Worm (Caenorhabditis elegans) whole organism, midembryonic: ENCODE measurements around the gene K10B4.3.
A peak's percentile ranks its signal among the peaks of the same experiment; 100 is the strongest.

Source experiments
- T22C8.4 ChIP-seq: fragments of 200-800 bp; sonication (Bioruptor generic); IDR thresholded peaks from 2 replicates; pipeline ENCODE4 v1.3.6; 2022; ENCODE audit warnings: missing genetic modification characterization, missing compliant biosample characterization
- cog-1 ChIP-seq: sonication (generic microtip); optimal IDR thresholded peaks from 2 replicates; lab custom pipeline; 2016; ENCODE audit warnings: missing genetic modification characterization, missing compliant biosample characterization
- flt-1 ChIP-seq: fragments of 200-800 bp; sonication (Bioruptor generic); IDR thresholded peaks from 2 replicates; pipeline ENCODE4 v1.3.6; 2022; ENCODE audit warnings: missing genetic modification characterization, missing compliant biosample characterization
- klf-2 ChIP-seq: fragments of 200-800 bp; sonication (Bioruptor generic); conservative IDR thresholded peaks from 2 replicates; pipeline ENCODE4 v1.3.6; 2022; ENCODE audit warnings: missing genetic modification reagents, missing genetic modification characterization, missing compliant biosample characterization
- med-1 ChIP-seq: sonication (generic microtip); optimal IDR thresholded peaks from 2 replicates; lab custom pipeline; 2017; ENCODE audit warnings: missing genetic modification characterization, mild to moderate bottlenecking, missing compliant biosample characterization, antibody characterized with exemption, missing genetic modification reagents; ENCODE audit not compliant: insufficient read depth
- ref-1 ChIP-seq: fragments of 200-800 bp; sonication (Bioruptor generic); conservative IDR thresholded peaks from 2 replicates; pipeline ENCODE4 v1.3.6; 2022; ENCODE audit warnings: missing genetic modification reagents, missing genetic modification characterization, missing compliant biosample characterization
- tab-1 ChIP-seq: fragments of 200-800 bp; sonication (Bioruptor generic); IDR thresholded peaks from 2 replicates; pipeline ENCODE4 v1.3.6; 2022; ENCODE audit warnings: missing genetic modification characterization, missing compliant biosample characterization
- ztf-23 ChIP-seq: fragments of 200-800 bp; sonication (Bioruptor generic); IDR thresholded peaks from 2 replicates; pipeline ENCODE4 v1.3.6; 2022; ENCODE audit warnings: missing genetic modification reagents, missing genetic modification characterization, missing compliant biosample characterization
- ztf-29 ChIP-seq: fragments of 200-800 bp; sonication (Bioruptor generic); IDR thresholded peaks from 2 replicates; pipeline ENCODE4 v1.3.6; 2022; ENCODE audit warnings: missing genetic modification reagents, missing genetic modification characterization, missing compliant biosample characterization

Gene K10B4.3

DNA sequence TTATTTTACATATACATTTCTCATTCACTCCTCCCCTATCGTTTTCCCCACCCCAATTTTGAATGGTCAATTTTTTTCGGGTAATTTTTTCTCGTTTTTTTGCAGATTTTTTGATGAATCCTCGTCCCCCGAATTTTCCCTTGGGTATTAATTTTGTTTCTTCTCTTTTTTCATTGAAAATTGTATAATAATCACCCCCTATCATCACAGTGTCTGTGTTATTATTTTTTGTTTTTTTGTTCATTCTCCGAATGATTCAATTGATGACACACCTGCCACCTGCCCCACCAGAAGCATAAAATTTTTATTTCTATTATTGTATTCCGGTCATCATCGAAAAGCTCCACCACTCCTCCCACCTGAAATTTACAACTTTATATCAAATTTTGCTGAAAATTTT is 31.3 kb upstream of the K10B4.3 start, which contains the start of gene T25D3.3:
TSS of gene T25D3.3 (plus strand) at position 301 of the 400 bp plus-strand sequence.
- no peak for TF ChIP-seq med-1
- no peak for TF ChIP-seq klf-2 (GFP tag; lab: Robert Waterston, UW)
- TF ChIP-seq ref-1 (GFP tag; lab: Robert Waterston, UW) = no peak
- no peak for TF ChIP-seq cog-1
- TF ChIP-seq ztf-29 (GFP tag; lab: Robert Waterston, UW) = no peak
- no peak for TF ChIP-seq ztf-23
- no peak for TF ChIP-seq T22C8.4 (GFP tag; lab: Robert Waterston, UW)
- no peak for TF ChIP-seq tab-1 (GFP tag; lab: Robert Waterston, UW)
- TF ChIP-seq flt-1 (GFP tag; lab: Robert Waterston, UW) = no peak

DNA sequence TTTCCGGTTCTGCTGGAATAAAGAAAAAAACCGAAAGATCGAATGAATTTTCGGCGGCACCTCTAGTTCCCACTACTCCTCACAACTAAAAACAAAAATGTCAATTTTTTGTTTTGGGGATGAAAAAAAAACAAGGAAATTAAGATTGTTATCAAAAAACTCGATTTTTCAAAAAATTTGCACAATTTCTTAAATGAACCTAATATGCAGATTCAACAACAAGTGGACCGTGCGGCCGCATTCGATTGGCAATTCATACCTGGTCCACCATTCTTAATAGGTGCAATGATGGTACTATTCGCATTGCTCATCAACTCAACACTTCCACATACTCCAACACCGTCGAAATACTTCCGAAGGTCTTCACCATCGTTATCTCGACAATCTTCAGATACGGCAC is 30.5 kb upstream of the K10B4.3 start:
- TF ChIP-seq cog-1 (no peak), ztf-23 (no peak), tab-1 (GFP tag; lab: Robert Waterston, UW) (no peak), med-1 (no peak), klf-2 (GFP tag; lab: Robert Waterston, UW) (no peak), ztf-29 (GFP tag; lab: Robert Waterston, UW) (no peak), T22C8.4 (GFP tag; lab: Robert Waterston, UW) (no peak), ref-1 (GFP tag; lab: Robert Waterston, UW) (no peak), flt-1 (GFP tag; lab: Robert Waterston, UW) (no peak)

DNA sequence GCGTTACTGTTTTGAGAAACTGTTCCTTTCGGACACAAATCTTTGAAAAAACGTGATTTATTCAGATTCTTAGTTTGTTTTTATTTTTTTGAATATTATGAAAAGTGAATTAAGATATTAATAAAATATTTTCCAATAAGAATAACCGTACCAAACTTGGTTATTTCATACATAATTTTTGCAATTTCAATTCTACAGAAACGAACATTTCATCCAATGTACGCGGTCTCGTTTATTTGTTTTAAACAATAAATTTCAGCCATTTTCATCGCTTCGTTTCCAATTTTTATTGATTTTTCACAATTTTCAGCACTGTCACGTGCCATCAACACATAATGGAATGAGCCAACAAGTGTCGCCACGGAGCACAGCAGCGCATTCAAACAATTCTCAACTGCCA is 25.9 kb upstream of the K10B4.3 start, which contains the start of gene T25D3.4:
TSS of gene T25D3.4 (plus strand) at position 301 of the 400 bp plus-strand sequence.
- TF ChIP-seq cog-1 = no peak
- no peak for TF ChIP-seq flt-1 (GFP tag; lab: Robert Waterston, UW)

DNA sequence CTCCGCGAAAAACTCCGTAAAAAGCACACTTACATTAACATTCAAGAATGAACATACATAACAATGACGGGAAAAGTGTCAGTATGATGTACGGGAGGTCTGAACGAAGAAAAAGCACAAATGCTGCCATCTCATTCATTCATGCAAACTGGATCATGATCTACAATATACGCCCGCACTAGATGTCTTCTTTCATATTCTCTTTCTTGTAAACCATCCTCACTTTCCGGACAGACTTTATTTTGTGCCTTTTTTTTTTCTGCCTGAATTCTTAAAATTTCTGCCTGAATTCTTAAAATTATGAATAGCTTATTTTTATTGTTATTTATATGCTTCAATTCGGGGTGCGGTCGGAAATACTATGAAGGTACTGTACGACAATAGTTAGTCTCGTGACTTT is 14.1 kb upstream of the K10B4.3 start, which contains the start of gene K10B4.1:
TSS of gene K10B4.1 (plus strand) at position 301 of the 400 bp plus-strand sequence.
- TF ChIP-seq flt-1 (GFP tag; lab: Robert Waterston, UW) (no peak), med-1 (no peak), ztf-29 (GFP tag; lab: Robert Waterston, UW) (no peak), ztf-23 (no peak), cog-1 (no peak), klf-2 (GFP tag; lab: Robert Waterston, UW) (no peak), ref-1 (GFP tag; lab: Robert Waterston, UW) (no peak), T22C8.4 (GFP tag; lab: Robert Waterston, UW) (no peak), tab-1 (GFP tag; lab: Robert Waterston, UW) (no peak)

DNA sequence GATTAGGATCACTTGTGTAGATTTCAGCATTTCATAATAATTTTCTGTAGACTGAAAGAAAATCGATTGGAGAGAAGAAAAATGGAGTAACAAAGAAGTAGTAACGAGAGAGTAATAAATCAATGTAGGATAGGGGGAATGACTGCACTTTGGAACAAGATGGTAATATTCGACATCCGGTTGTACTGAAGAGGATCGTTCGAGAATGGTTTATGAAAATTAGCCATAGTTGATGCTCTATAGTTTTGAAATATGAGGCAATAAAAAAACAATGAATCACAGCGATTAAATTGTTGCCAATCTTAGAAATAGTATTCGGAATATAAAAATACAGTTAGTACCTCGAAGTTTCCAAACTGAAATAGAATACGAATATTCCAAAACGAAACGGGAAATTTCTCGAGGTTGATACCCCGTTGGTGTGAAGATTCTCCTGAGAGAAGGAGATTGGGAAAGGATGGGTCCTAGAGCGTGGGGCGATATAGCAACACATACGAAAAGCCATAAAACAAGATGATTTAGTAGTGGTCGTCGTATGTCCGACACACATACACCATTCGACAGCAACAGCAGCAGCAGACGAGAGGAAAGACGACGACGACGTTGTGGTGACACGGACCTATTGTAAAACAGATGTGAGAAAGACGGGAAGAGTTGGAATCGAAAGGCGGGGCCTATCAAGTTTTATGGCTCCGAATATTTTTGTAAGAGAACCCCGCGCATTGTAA is 12.7 kb upstream of the K10B4.3 start, which contains the start of gene cwn-1:
TSS of gene cwn-1 (minus strand) at position 51 of the 728 bp plus-strand sequence.
- TF ChIP-seq T22C8.4 (GFP tag; lab: Robert Waterston, UW) = no peak

DNA sequence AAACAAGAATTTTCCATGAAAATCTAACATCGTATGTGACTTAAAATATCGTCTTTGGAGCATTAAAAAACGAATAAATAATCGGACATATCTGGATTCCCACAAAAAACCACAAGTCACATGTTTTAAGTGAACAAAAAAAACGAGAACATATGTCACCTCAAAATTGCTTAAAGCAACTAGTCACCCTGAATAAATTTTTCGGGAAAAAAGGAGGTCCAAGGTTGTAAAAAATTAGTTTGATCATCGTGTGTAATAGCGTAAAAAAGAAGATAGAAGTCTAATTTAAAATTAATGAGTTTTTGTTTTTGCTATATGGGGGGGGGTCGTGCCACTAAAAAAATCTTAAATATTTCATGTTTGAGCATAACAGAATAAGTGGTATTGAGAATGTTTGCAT is 8.7 kb upstream of the K10B4.3 start:
- TF ChIP-seq ztf-29 (GFP tag; lab: Robert Waterston, UW) (no peak), ztf-23 (no peak), flt-1 (GFP tag; lab: Robert Waterston, UW) (no peak), tab-1 (GFP tag; lab: Robert Waterston, UW) (no peak), med-1 (no peak), ref-1 (GFP tag; lab: Robert Waterston, UW) (no peak), T22C8.4 (GFP tag; lab: Robert Waterston, UW) (no peak), cog-1 (no peak), klf-2 (GFP tag; lab: Robert Waterston, UW) (no peak)

DNA sequence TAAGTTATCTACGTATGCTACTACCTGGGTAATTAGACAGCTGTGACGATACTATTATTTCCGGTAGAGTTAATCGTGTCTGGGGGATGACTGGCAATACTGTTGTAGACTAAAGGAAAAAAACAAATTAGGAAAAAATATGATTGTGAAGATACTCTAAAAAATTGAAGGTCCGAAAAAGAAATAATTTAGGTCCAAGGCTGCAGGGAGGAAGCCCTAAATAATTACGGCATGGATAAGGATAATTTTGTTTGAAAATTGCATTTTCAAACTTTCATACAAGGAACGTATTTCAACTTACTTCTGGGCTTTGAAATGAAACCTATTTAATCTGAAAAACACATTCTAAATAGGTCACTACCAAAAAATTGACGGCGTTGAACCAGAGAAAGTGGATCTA is 7.9 kb upstream of the K10B4.3 start, which contains the start of gene srd-3:
TSS of gene srd-3 (minus strand) at position 101 of the 400 bp plus-strand sequence.
- TF ChIP-seq ztf-29 (GFP tag; lab: Robert Waterston, UW) = no peak
- TF ChIP-seq T22C8.4 (GFP tag; lab: Robert Waterston, UW) = no peak
- TF ChIP-seq ref-1 (GFP tag; lab: Robert Waterston, UW) = no peak
- no peak for TF ChIP-seq flt-1 (GFP tag; lab: Robert Waterston, UW)
- no peak for TF ChIP-seq cog-1
- no peak for TF ChIP-seq ztf-23
- TF ChIP-seq med-1 = no peak

DNA sequence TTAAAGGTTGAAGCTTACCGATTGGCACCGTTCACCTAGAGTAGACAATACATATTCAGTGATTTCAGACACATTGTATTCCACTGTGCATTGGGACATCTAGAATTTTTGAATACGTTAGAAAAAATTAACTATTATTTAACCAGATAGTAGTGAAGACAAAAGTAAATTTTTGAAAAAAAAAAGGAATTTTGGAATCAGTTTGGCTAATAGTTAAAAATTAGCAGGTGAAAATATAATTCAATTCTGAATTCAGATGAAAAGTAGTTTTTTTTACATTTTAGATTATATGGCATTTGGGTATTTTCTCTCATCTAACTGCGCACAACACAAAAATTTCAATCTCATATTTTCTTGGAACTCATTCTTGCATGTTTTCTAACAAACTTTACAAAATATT is 3.9 kb upstream of the K10B4.3 start, which contains the start of gene nmur-2:
TSS of gene nmur-2 (minus strand) at position 101 of the 400 bp plus-strand sequence.
- no peak for TF ChIP-seq tab-1 (GFP tag; lab: Robert Waterston, UW)
- TF ChIP-seq ref-1 (GFP tag; lab: Robert Waterston, UW) = no peak
- TF ChIP-seq ztf-23 = no peak
- TF ChIP-seq klf-2 (GFP tag; lab: Robert Waterston, UW) = no peak
- no peak for TF ChIP-seq cog-1
- TF ChIP-seq med-1 = no peak
- TF ChIP-seq T22C8.4 (GFP tag; lab: Robert Waterston, UW) = no peak
- TF ChIP-seq ztf-29 (GFP tag; lab: Robert Waterston, UW) = no peak
- TF ChIP-seq flt-1 (GFP tag; lab: Robert Waterston, UW) = no peak

DNA sequence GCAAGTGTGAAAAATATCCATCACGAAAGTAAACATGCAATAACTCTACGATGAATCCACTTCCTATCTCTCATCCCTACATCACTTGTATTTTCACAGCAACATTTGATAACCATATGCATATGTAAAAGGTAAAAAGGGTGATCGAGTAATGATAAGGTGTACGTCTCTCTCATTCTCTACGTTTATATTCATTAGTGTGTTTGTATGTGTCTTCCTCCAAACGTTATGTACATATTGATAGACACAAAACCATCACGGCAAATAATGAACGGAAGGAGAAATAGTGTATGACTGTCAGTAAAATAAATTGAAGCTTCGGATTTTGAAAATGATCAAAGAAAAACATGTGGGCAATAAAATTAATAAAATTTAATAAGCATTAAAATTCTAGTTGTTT is 1.5 kb upstream of the K10B4.3 start:
- no peak for TF ChIP-seq tab-1 (GFP tag; lab: Robert Waterston, UW)
- no peak for TF ChIP-seq ztf-23

DNA sequence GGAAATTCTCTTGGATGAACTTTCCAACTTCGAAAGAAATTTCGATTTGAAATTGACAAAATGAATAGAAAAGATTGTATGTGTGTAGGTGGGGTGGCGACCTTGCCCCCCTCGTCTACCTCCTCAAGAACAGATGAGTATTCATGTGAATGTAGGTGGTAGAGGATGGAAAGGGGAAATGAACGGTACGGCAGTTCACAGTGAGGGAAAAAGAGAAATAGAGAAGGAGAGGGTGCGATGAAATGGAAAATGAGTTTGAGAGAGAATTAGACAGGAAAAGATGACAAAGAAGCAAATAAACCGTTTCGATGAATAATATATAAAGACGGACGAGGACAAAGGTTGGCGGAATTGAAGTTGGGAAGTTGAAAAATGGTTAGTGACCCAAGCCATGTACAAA is 987 bp upstream of the K10B4.3 start:
- TF ChIP-seq flt-1 (GFP tag; lab: Robert Waterston, UW) = no peak
- 0 out of 2 replicates have a peak, but pooled peaks have one; percentile 57 for TF ChIP-seq tab-1 (GFP tag; lab: Robert Waterston, UW)
- peak; percentile 61; the same call in 1 of the 2 replicates for TF ChIP-seq ztf-23
